Fruit fly (Drosophila melanogaster): ENCODE data around the gene Elp4.

DNA sequence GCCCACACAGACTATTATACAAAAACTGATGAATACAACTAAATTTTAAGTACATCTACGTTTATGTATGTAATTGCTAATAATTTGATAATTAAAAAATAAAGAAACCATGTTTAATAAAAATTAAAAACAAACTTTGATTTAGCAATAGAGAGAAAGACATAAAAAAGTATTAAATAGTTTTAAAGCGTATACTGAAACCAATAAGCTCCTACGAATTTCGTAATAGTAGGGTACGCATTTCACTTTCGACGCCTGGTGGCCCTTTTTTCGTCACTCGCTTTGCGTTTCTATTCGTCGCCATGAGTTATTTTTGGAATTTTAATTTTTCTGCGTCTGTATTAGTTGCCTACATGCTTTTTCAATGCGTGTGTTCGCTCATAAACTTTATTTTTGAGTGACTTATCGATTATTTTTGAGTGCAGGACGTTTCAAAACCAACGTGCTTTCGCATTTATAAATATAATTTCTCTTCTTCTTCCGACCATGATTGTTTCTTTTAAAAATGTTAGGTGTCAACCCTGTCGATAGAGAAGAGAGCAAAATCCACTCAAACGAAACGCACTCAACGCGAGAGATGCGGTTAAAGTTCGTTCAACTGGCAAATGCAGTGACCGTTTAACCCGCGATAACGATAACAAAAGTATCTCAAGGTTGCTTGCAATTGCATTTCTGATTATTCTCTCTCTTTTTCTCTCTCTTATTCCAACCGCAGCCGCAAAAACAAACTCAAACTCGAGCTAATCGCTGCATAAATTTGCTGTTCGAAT, 22.8 kb downstream of the Elp4 start, which contains the start of gene Oscillin:
- TF ChIP-seq insv (optimal IDR thresholded peaks at IDR 0.05) (no peak), psq (optimal IDR thresholded peaks at IDR 0.05) (no peak), Myc (optimal IDR thresholded peaks at IDR 0.05) (no peak)

All from Kc167 (cell line).